Worm (Caenorhabditis elegans): ENCODE results near the gene sra-13.

DNA sequence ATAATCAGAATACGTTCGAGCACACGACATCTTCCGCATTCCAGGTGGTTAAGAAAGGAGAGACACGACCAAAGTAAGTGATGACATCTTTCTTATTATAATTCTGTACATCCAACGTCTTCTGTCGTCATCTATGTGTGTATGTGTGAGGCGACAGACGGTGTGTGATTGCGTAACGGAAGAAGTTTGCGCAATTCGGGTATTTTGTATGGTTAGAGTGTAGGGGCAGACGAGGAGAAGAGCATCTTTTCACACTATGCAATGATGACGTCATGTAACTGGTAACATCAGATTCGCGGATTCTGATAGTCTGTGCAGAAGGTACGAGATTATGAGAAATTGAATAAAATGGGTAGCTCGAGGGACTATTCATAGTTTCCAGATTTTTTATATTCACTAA lies 7.5 kb downstream of the sra-13 start:
- TF ChIP-seq nfya-2 (GFP tag; IDR thresholded peaks at IDR 0.05) (no peak), madf-8 (GFP tag; conservative IDR thresholded peaks at IDR 0.05) (no peak), sptf-2 (GFP tag; optimal IDR thresholded peaks at IDR 0.05) (no peak), mxl-1 (tag; optimal IDR thresholded peaks at IDR 0.05) (no peak), attf-3 (GFP tag; conservative IDR thresholded peaks at IDR 0.05) (no peak), ceh-27 (GFP tag; optimal IDR thresholded peaks at IDR 0.05) (no peak), somi-1 (GFP tag; optimal IDR thresholded peaks at IDR 0.05) (no peak), egl-18 (GFP tag; IDR thresholded peaks at IDR 0.05) (no peak), zfh-2 (GFP tag; conservative IDR thresholded peaks at IDR 0.05) (no peak), ama-1 (optimal IDR thresholded peaks at IDR 0.05) (no peak), ama-1 (GFP tag; optimal IDR thresholded peaks at IDR 0.05) (no peak)

Measured in whole organism, young adult.